Fruit fly (Drosophila melanogaster): ENCODE measurements around the gene CG3557.
A peak's percentile ranks its signal among the peaks of the same experiment; 100 is the strongest.

The CG3557 gene

dm6 chr2L:2363626-2364147 is 21.9 kb downstream of the CG3557 start (continued):
- no peak for TF ChIP-seq Trl (optimal IDR thresholded peaks at IDR 0.05)
- TF ChIP-seq Trl (GFP tag; optimal IDR thresholded peaks at IDR 0.05), result peak; percentile 17
- TF ChIP-seq salm (tag; optimal IDR thresholded peaks at IDR 0.05), result peak; percentile 91
- TF ChIP-seq D19B (GFP tag; optimal IDR thresholded peaks at IDR 0.05), result peak; percentile 73
- no peak for TF ChIP-seq da (GFP tag; optimal IDR thresholded peaks at IDR 0.05)
- TF ChIP-seq Mad (GFP tag; optimal IDR thresholded peaks at IDR 0.05), result peak; percentile 28
- 0 out of 2 replicates have a peak, but pooled peaks have one; percentile 52 for TF ChIP-seq CG16779 (GFP tag; IDR thresholded peaks at IDR 0.05)
- peak; percentile 73 for TF ChIP-seq CG12155 (GFP tag; optimal IDR thresholded peaks at IDR 0.05)
- TF ChIP-seq CG6272 (GFP tag; IDR thresholded peaks at IDR 0.05), result peak; percentile 71
- TF ChIP-seq CG10366 (GFP tag; IDR thresholded peaks at IDR 0.05), result peak; percentile 83
- TF ChIP-seq Hr3 (GFP tag; optimal IDR thresholded peaks at IDR 0.05), result peak; percentile 55
- TF ChIP-seq ttk (GFP tag; IDR thresholded peaks at IDR 0.05), result peak; percentile 47; the same call in 1 of the 2 replicates
- peak; percentile 85 for TF ChIP-seq Dbx (GFP tag; IDR thresholded peaks at IDR 0.05)
- no peak for TF ChIP-seq vnd (GFP tag; IDR thresholded peaks at IDR 0.05; ENCODE audit: partially characterized antibody)
- peak; percentile 89 for TF ChIP-seq CG10147 (GFP tag; optimal IDR thresholded peaks at IDR 0.05)
- no peak for TF ChIP-seq Doc2 (GFP tag; IDR thresholded peaks at IDR 0.05)
- peak; percentile 13; the same call in 1 of the 2 replicates for TF ChIP-seq CG8765 (GFP tag; IDR thresholded peaks at IDR 0.05)
- peak; percentile 91 for TF ChIP-seq Oli (tag; optimal IDR thresholded peaks at IDR 0.05)
- TF ChIP-seq CG9932 (GFP tag; IDR thresholded peaks at IDR 0.05), result peak; percentile 82
- TF ChIP-seq Vsx1 (GFP tag; optimal IDR thresholded peaks at IDR 0.05), result peak; percentile 80
- peak; percentile 84 for TF ChIP-seq Nf-YB (GFP tag; optimal IDR thresholded peaks at IDR 0.05)
- TF ChIP-seq TFAM (GFP tag; optimal IDR thresholded peaks at IDR 0.05), result peak; percentile 60
- peak; percentile 76 for TF ChIP-seq fd64A (GFP tag; optimal IDR thresholded peaks at IDR 0.05)
- peak; percentile 67 for TF ChIP-seq ac (GFP tag; optimal IDR thresholded peaks at IDR 0.05)
- TF ChIP-seq Bgb (GFP tag; IDR thresholded peaks at IDR 0.05; ENCODE audit: partially characterized antibody), result no peak
- peak; percentile 88 for TF ChIP-seq CG32532 (GFP tag; IDR thresholded peaks at IDR 0.05)
- TF ChIP-seq sima (GFP tag; optimal IDR thresholded peaks at IDR 0.05), result peak; percentile 25
- TF ChIP-seq E2f2 (GFP tag; IDR thresholded peaks at IDR 0.05), result peak; percentile 61
- peak; percentile 80 for TF ChIP-seq CG15514 (GFP tag; optimal IDR thresholded peaks at IDR 0.05)
- TF ChIP-seq CG8290 (GFP tag; optimal IDR thresholded peaks at IDR 0.05), result peak; percentile 51
- TF ChIP-seq CG8290 (tag; optimal IDR thresholded peaks at IDR 0.05), result peak; percentile 24 to 63
- no peak for TF ChIP-seq HmgD (GFP tag; optimal IDR thresholded peaks at IDR 0.05)
- no peak for TF ChIP-seq CG34224 (GFP tag; IDR thresholded peaks at IDR 0.05; ENCODE audit: partially characterized antibody)
- TF ChIP-seq Atf6 (GFP tag; IDR thresholded peaks at IDR 0.05), result peak; percentile 84
- TF ChIP-seq dpn (GFP tag; optimal IDR thresholded peaks at IDR 0.05), result peak; percentile 74 to 86
- TF ChIP-seq CG12769 (tag; optimal IDR thresholded peaks at IDR 0.05), result peak; percentile 11
- peak; percentile 56 for TF ChIP-seq Ravus (GFP tag; IDR thresholded peaks at IDR 0.05)
- peak; percentile 40 for TF ChIP-seq CG4617 (GFP tag; optimal IDR thresholded peaks at IDR 0.05; ENCODE audit: borderline replicate concordance)
- peak; percentile 90 for TF ChIP-seq Hmr (GFP tag; optimal IDR thresholded peaks at IDR 0.05)
- TF ChIP-seq ewg (GFP tag; optimal IDR thresholded peaks at IDR 0.05), result peak; percentile 65
- TF ChIP-seq Sry-β (GFP tag; optimal IDR thresholded peaks at IDR 0.05), result peak; percentile 33
- TF ChIP-seq CG32772 (GFP tag; IDR thresholded peaks at IDR 0.05), result peak; percentile 83; the same call in 1 of the 2 replicates
- TF ChIP-seq CG12391 (tag; optimal IDR thresholded peaks at IDR 0.05), result peak; percentile 89
- peak; percentile 85 for TF ChIP-seq CG18619 (GFP tag; optimal IDR thresholded peaks at IDR 0.05)
- TF ChIP-seq Myb (GFP tag; optimal IDR thresholded peaks at IDR 0.05), result peak; percentile 27
- peak; percentile 84 for TF ChIP-seq CG4820 (GFP tag; optimal IDR thresholded peaks at IDR 0.05)
- TF ChIP-seq CG2116 (GFP tag; optimal IDR thresholded peaks at IDR 0.05), result peak; percentile 45
- peak; percentile 57; the same call in 1 of the 3 replicates for TF ChIP-seq CG6175 (GFP tag; IDR thresholded peaks at IDR 0.05)
- peak; percentile 82 for TF ChIP-seq wdn (GFP tag; IDR thresholded peaks at IDR 0.05)
- TF ChIP-seq tx (GFP tag; optimal IDR thresholded peaks at IDR 0.05), result peak; percentile 36
- TF ChIP-seq pita (GFP tag; optimal IDR thresholded peaks at IDR 0.05), result no peak

Data from whole organism, embryonic.